Fruit fly (Drosophila melanogaster) whole organism, embryonic: ENCODE measurements around the gene Glos.

ENCODE experiments used
- B-H1 ChIP-seq: fragments of 200-800 bp; sonication (Bioruptor generic); IDR thresholded peaks from 3 replicates; pipeline ENCODE4 v1.3.6; 2022; ENCODE audit warnings: missing biosample characterization, missing genetic modification characterization
- B-H2 ChIP-seq: fragments of 200-800 bp; sonication (Bioruptor generic); optimal IDR thresholded peaks from 2 replicates; lab custom pipeline; 2018; ENCODE audit warnings: missing biosample characterization, mild to moderate bottlenecking, missing genetic modification characterization
- Bgb ChIP-seq: fragments of 200-800 bp; sonication (Bioruptor generic); IDR thresholded peaks from 2 replicates; pipeline ENCODE4 v1.3.6; 2022; ENCODE audit warnings: missing biosample characterization, missing genetic modification characterization; ENCODE audit not compliant: partially characterized antibody
- CG10147 ChIP-seq: fragments of 200-800 bp; sonication (Bioruptor generic); optimal IDR thresholded peaks from 2 replicates; lab custom pipeline; 2019; ENCODE audit warnings: missing biosample characterization, mild to moderate bottlenecking, missing genetic modification characterization, moderate library complexity
- CG10565 ChIP-seq: fragments of 200-800 bp; sonication (Bioruptor generic); optimal IDR thresholded peaks from 3 replicates; lab custom pipeline; 2016; ENCODE audit warnings: missing biosample characterization, mild to moderate bottlenecking, missing genetic modification characterization
- CG11696 ChIP-seq: fragments of 200-800 bp; sonication (Bioruptor generic); IDR thresholded peaks from 2 replicates; pipeline ENCODE4 v1.3.6; 2022; ENCODE audit warnings: missing biosample characterization, missing genetic modification characterization
- CG13775 ChIP-seq: fragments of 200-800 bp; sonication (Bioruptor generic); optimal IDR thresholded peaks from 3 replicates; lab custom pipeline; 2017; ENCODE audit warnings: missing biosample characterization, mild to moderate bottlenecking, missing genetic modification characterization
- CG14014 ChIP-seq: fragments of 200-800 bp; sonication (Bioruptor generic); IDR thresholded peaks from 2 replicates; pipeline ENCODE4 v1.3.6; 2022; ENCODE audit warnings: missing biosample characterization, missing genetic modification characterization
- CG14667 ChIP-seq: fragments of 200-800 bp; sonication (Bioruptor generic); IDR thresholded peaks from 2 replicates; pipeline ENCODE4 v1.3.6; 2022; ENCODE audit warnings: missing biosample characterization, missing genetic modification characterization
- CG15073 ChIP-seq: fragments of 200-800 bp; sonication (Bioruptor generic); optimal IDR thresholded peaks from 2 replicates; lab custom pipeline; 2016; ENCODE audit warnings: missing biosample characterization, missing genetic modification characterization
- CG15514 ChIP-seq: fragments of 200-800 bp; sonication (Bioruptor generic); optimal IDR thresholded peaks from 3 replicates; lab custom pipeline; 2017; ENCODE audit warnings: missing biosample characterization, missing genetic modification characterization, mild to moderate bottlenecking, moderate library complexity, missing genetic modification reagents
- CG17385 ChIP-seq: fragments of 200-800 bp; sonication (Bioruptor generic); optimal IDR thresholded peaks from 3 replicates; lab custom pipeline; 2018; ENCODE audit warnings: missing biosample characterization, mild to moderate bottlenecking, missing genetic modification characterization
- CG1792 ChIP-seq: fragments of 200-800 bp; sonication (Bioruptor generic); optimal IDR thresholded peaks from 2 replicates; lab custom pipeline; 2016; ENCODE audit warnings: missing biosample characterization, missing genetic modification characterization
- CG2116 ChIP-seq: fragments of 200-800 bp; sonication (Bioruptor generic); optimal IDR thresholded peaks from 3 replicates; lab custom pipeline; 2018; ENCODE audit warnings: missing biosample characterization, mild to moderate bottlenecking, missing genetic modification characterization
- CG6272 ChIP-seq: fragments of 200-800 bp; sonication (Bioruptor generic); IDR thresholded peaks from 2 replicates; pipeline ENCODE4 v1.3.6; 2022; ENCODE audit warnings: missing biosample characterization, missing genetic modification characterization
- CG6854 ChIP-seq: fragments of 200-800 bp; sonication (Bioruptor generic); optimal IDR thresholded peaks from 3 replicates; lab custom pipeline; 2017; ENCODE audit warnings: missing biosample characterization, mild to moderate bottlenecking, missing genetic modification characterization
- CG7745 ChIP-seq: fragments of 200-800 bp; sonication (Bioruptor generic); optimal IDR thresholded peaks from 2 replicates; lab custom pipeline; 2018; ENCODE audit warnings: missing biosample characterization, mild to moderate bottlenecking, missing genetic modification characterization, moderate library complexity
- CG8478 ChIP-seq: fragments of >200 bp; optimal IDR thresholded peaks from 2 replicates; lab custom pipeline; 2018
- CG8765 ChIP-seq: fragments of 200-800 bp; sonication (Bioruptor generic); IDR thresholded peaks from 2 replicates; pipeline ENCODE4 v1.3.6; 2022; ENCODE audit warnings: missing biosample characterization, missing genetic modification characterization
- CoRest ChIP-seq: fragments of 200-800 bp; sonication (Bioruptor generic); optimal IDR thresholded peaks from 3 replicates; lab custom pipeline; 2018; ENCODE audit warnings: missing biosample characterization, mild to moderate bottlenecking, missing genetic modification characterization, moderate library complexity
- E2f2 ChIP-seq: fragments of 200-800 bp; sonication (Bioruptor generic); IDR thresholded peaks from 2 replicates; pipeline ENCODE4 v1.3.6; 2022; ENCODE audit warnings: missing biosample characterization, missing genetic modification characterization
- Eip74EF ChIP-seq, 2 experiments: fragments of 200-800 bp in 1 of 2; fragments of >200 bp in 1 of 2; sonication (Bioruptor generic) in 1 of 2; optimal IDR thresholded peaks; 2 replicates each; lab custom pipeline; 2017 to 2019; ENCODE audit warnings: missing biosample characterization in 2 of 2, missing genetic modification characterization in 2 of 2, mild to moderate bottlenecking in 1 of 2, moderate library complexity in 1 of 2
- Ets65A ChIP-seq: fragments of 200-800 bp; sonication (Bioruptor generic); peaks from one replicate; lab custom pipeline; 2016; ENCODE audit warnings: missing biosample characterization, missing genetic modification characterization
- Gug ChIP-seq: fragments of 200-800 bp; sonication (Bioruptor generic); IDR thresholded peaks from 4 replicates; pipeline ENCODE4 v1.3.6; 2022; ENCODE audit warnings: missing biosample characterization, missing genetic modification characterization
- HHEX ChIP-seq: fragments of 200-800 bp; sonication (Bioruptor generic); optimal IDR thresholded peaks from 3 replicates; lab custom pipeline; 2017; ENCODE audit warnings: missing biosample characterization, mild to moderate bottlenecking, missing genetic modification characterization, missing genetic modification reagents
- Hey ChIP-seq: fragments of 200-800 bp; sonication (Bioruptor generic); optimal IDR thresholded peaks from 3 replicates; lab custom pipeline; 2018; ENCODE audit warnings: missing biosample characterization, mild to moderate bottlenecking, missing genetic modification characterization
- Lpt ChIP-seq: fragments of >200 bp; optimal IDR thresholded peaks from 2 replicates; lab custom pipeline; 2018; ENCODE audit warnings: missing biosample characterization, missing genetic modification characterization
- Nf-YB ChIP-seq: fragments of 200-800 bp; sonication (Bioruptor generic); optimal IDR thresholded peaks from 3 replicates; lab custom pipeline; 2019; ENCODE audit warnings: missing biosample characterization, mild to moderate bottlenecking, missing genetic modification characterization, moderate library complexity
- Nf-YC ChIP-seq: fragments of 200-800 bp; optimal IDR thresholded peaks from 3 replicates; lab custom pipeline; 2019; ENCODE audit warnings: missing biosample characterization, mild to moderate bottlenecking, missing genetic modification characterization, moderate library complexity
- Oli ChIP-seq: fragments of 200-800 bp; sonication (Bioruptor generic); optimal IDR thresholded peaks from 2 replicates; lab custom pipeline; 2018; ENCODE audit warnings: missing biosample characterization, mild to moderate bottlenecking, missing genetic modification characterization, moderate library complexity
- Rfx ChIP-seq: fragments of 200-800 bp; sonication (Bioruptor generic); IDR thresholded peaks from 2 replicates; pipeline ENCODE4 v1.3.6; 2022; ENCODE audit warnings: missing biosample characterization, missing genetic modification characterization
- Tbp ChIP-seq: fragments of >200 bp; optimal IDR thresholded peaks from 2 replicates; lab custom pipeline; 2018; ENCODE audit warnings: missing biosample characterization, missing genetic modification characterization
- ac ChIP-seq: fragments of 200-800 bp; sonication (Bioruptor generic); optimal IDR thresholded peaks from 3 replicates; lab custom pipeline; 2017; ENCODE audit warnings: missing biosample characterization, mild to moderate bottlenecking, missing genetic modification characterization
- aop ChIP-seq: fragments of 200-800 bp; sonication (Bioruptor generic); IDR thresholded peaks from 2 replicates; pipeline ENCODE4 v1.3.6; 2022; ENCODE audit warnings: missing biosample characterization, missing genetic modification characterization
- ash1 ChIP-seq: fragments of 200-800 bp; sonication (Bioruptor generic); optimal IDR thresholded peaks from 2 replicates; lab custom pipeline; 2018; ENCODE audit warnings: missing biosample characterization, mild to moderate bottlenecking, missing genetic modification characterization
- caup ChIP-seq: fragments of 200-800 bp; sonication (Bioruptor generic); optimal IDR thresholded peaks from 3 replicates; lab custom pipeline; 2017; ENCODE audit warnings: missing biosample characterization, mild to moderate bottlenecking, missing genetic modification characterization, moderate library complexity; ENCODE audit not compliant: severe bottlenecking
- chn ChIP-seq: fragments of 200-800 bp; sonication (Bioruptor generic); optimal IDR thresholded peaks from 2 replicates; lab custom pipeline; 2016; ENCODE audit warnings: missing biosample characterization, missing genetic modification characterization
- dan ChIP-seq: fragments of 200-800 bp; sonication (Bioruptor generic); IDR thresholded peaks from 2 replicates; pipeline ENCODE4 v1.3.6; 2022; ENCODE audit warnings: missing biosample characterization, missing genetic modification characterization
- fd3F ChIP-seq: fragments of 200-800 bp; sonication (Bioruptor generic); optimal IDR thresholded peaks from 2 replicates; lab custom pipeline; 2018; ENCODE audit warnings: missing biosample characterization, mild to moderate bottlenecking, missing genetic modification characterization, moderate library complexity
- grau ChIP-seq: fragments of 200-800 bp; optimal IDR thresholded peaks from 3 replicates; lab custom pipeline; 2019; ENCODE audit warnings: missing biosample characterization, mild to moderate bottlenecking, missing genetic modification characterization, moderate library complexity
- grn ChIP-seq: fragments of 200-800 bp; sonication (Bioruptor generic); optimal IDR thresholded peaks from 3 replicates; lab custom pipeline; 2017; ENCODE audit warnings: missing biosample characterization, missing genetic modification characterization
- lilli ChIP-seq: fragments of 200-800 bp; sonication (Bioruptor generic); optimal IDR thresholded peaks from 3 replicates; lab custom pipeline; 2016; ENCODE audit warnings: missing biosample characterization, missing genetic modification characterization
- lov ChIP-seq, 2 experiments: fragments of 200-800 bp in 1 of 2; fragments of >200 bp in 1 of 2; sonication (Bioruptor generic) in 1 of 2; IDR thresholded peaks in 1 of 2; optimal IDR thresholded peaks in 1 of 2; 2 replicates in 1 of 2; 3 replicates in 1 of 2; pipeline versions ENCODE4 v1.3.6 to Lab custom; 2017 to 2022; ENCODE audit warnings: missing biosample characterization in 1 of 2, missing genetic modification characterization in 1 of 2
- peb ChIP-seq: fragments of 200-800 bp; sonication (Bioruptor generic); IDR thresholded peaks from 2 replicates; pipeline ENCODE4 v1.3.6; 2022; ENCODE audit warnings: missing biosample characterization, missing genetic modification characterization
- prd ChIP-seq, 3 experiments: fragments of >200 bp in 2 of 3; fragments of 200-800 bp in 1 of 3; sonication (Bioruptor generic) in 1 of 3; optimal IDR thresholded peaks in 2 of 3; IDR thresholded peaks in 1 of 3; 2 replicates in 2 of 3; 3 replicates in 1 of 3; pipeline versions ENCODE4 v1.3.6 to Lab custom; 2017 to 2022; ENCODE audit warnings: missing biosample characterization in 1 of 3, missing genetic modification characterization in 1 of 3
- sima ChIP-seq: fragments of 200-800 bp; sonication (Bioruptor generic); optimal IDR thresholded peaks from 2 replicates; lab custom pipeline; 2016; ENCODE audit warnings: missing biosample characterization, missing genetic modification characterization
- slbo ChIP-seq: fragments of 200-800 bp; sonication (Bioruptor generic); IDR thresholded peaks from 2 replicates; pipeline ENCODE4 v1.3.6; 2022; ENCODE audit warnings: missing biosample characterization, missing genetic modification characterization
- sna ChIP-seq: fragments of 200-800 bp; sonication (Bioruptor generic); IDR thresholded peaks from 2 replicates; pipeline ENCODE4 v1.3.6; 2022; ENCODE audit warnings: missing biosample characterization, missing genetic modification characterization; ENCODE audit not compliant: partially characterized antibody
- stc ChIP-seq: fragments of 200-800 bp; sonication (Bioruptor generic); IDR thresholded peaks from 2 replicates; pipeline ENCODE4 v1.3.6; 2022; ENCODE audit warnings: missing biosample characterization, missing genetic modification characterization
- sug ChIP-seq: fragments of 200-800 bp; optimal IDR thresholded peaks from 2 replicates; lab custom pipeline; 2019; ENCODE audit warnings: missing biosample characterization, mild to moderate bottlenecking, missing genetic modification characterization, moderate library complexity
- zfh1 ChIP-seq: fragments of 200-800 bp; sonication (Bioruptor generic); IDR thresholded peaks from 3 replicates; pipeline ENCODE4 v1.3.6; 2022; ENCODE audit warnings: missing biosample characterization, missing genetic modification characterization

Gene Glos

dm6 chrX:3950199-3950645 lies 13.9 kb downstream of the Glos start (continued):
- no peak for TF ChIP-seq Hey (tag; lab: Kevin White, UChicago)
- no peak for TF ChIP-seq zfh1 (GFP tag; lab: Robert Waterston, UW)
- TF ChIP-seq grn (GFP tag; lab: Kevin White, UChicago) = no peak
- TF ChIP-seq sna = no peak
- no peak for TF ChIP-seq peb (GFP tag; lab: Robert Waterston, UW)
- TF ChIP-seq chn = no peak
- TF ChIP-seq CG17385 = no peak
- no peak for TF ChIP-seq Tbp
- no peak for TF ChIP-seq Oli (tag; lab: Kevin White, UChicago)
- TF ChIP-seq lov (optimal IDR thresholded peaks at IDR 0.05; lab: Kevin White, UChicago) = no peak
- TF ChIP-seq lov (GFP tag; IDR thresholded peaks at IDR 0.05; lab: Robert Waterston, UW) = no peak
- peak; percentile 42 for TF ChIP-seq fd3F (GFP tag; lab: Kevin White, UChicago)
- no peak for TF ChIP-seq sima
- TF ChIP-seq CG8478 (lab: Kevin White, UChicago) = no peak
- TF ChIP-seq prd (optimal IDR thresholded peaks at IDR 0.05; lab: Kevin White, UChicago) = no peak
- peak; percentile 43; the same call in 2 of the 3 replicates for TF ChIP-seq prd (GFP tag; IDR thresholded peaks at IDR 0.05; lab: Robert Waterston, UW)
- no peak for TF ChIP-seq Bgb (GFP tag; lab: Robert Waterston, UW)
- TF ChIP-seq slbo (GFP tag; lab: Robert Waterston, UW) = peak; percentile 54
- no peak for TF ChIP-seq E2f2 (GFP tag; lab: Robert Waterston, UW)
- peak; percentile 50 for TF ChIP-seq CoRest (tag; lab: Kevin White, UChicago)
- TF ChIP-seq grau (tag; lab: Kevin White, UChicago) = no peak
- peak; percentile 41 for TF ChIP-seq lilli
- TF ChIP-seq CG6854 (GFP tag; lab: Kevin White, UChicago) = no peak
- no peak for TF ChIP-seq CG8765 (GFP tag; lab: Robert Waterston, UW)
- no peak for TF ChIP-seq aop (GFP tag; lab: Robert Waterston, UW)
- TF ChIP-seq CG10565 (GFP tag; lab: Kevin White, UChicago) = no peak
- TF ChIP-seq ash1 (GFP tag; lab: Kevin White, UChicago) = no peak
- no peak for TF ChIP-seq dan (GFP tag; lab: Robert Waterston, UW)
- TF ChIP-seq CG2116 (GFP tag; lab: Kevin White, UChicago) = no peak
- no peak for TF ChIP-seq CG15073 (GFP tag; lab: Kevin White, UChicago)
- no peak for TF ChIP-seq CG1792 (GFP tag; lab: Kevin White, UChicago)
- no peak for TF ChIP-seq CG14667 (GFP tag; lab: Robert Waterston, UW)
- TF ChIP-seq CG15514 (GFP tag; lab: Kevin White, UChicago) = no peak
- no peak for TF ChIP-seq CG11696 (GFP tag; lab: Robert Waterston, UW)
- peak; percentile 43; the same call in 1 of the 2 replicates for TF ChIP-seq CG14014 (GFP tag; lab: Robert Waterston, UW)
- no peak for TF ChIP-seq CG6272 (GFP tag; lab: Robert Waterston, UW)
- TF ChIP-seq Gug (GFP tag; lab: Robert Waterston, UW) = peak; percentile 20; the same call in 1 of the 4 replicates
- TF ChIP-seq CG10147 = no peak
- peak; percentile 22 for TF ChIP-seq sug (tag; lab: Kevin White, UChicago)
- TF ChIP-seq ac (GFP tag; lab: Kevin White, UChicago) = no peak
- TF ChIP-seq CG13775 (GFP tag; lab: Kevin White, UChicago) = peak; percentile 25
- no peak for TF ChIP-seq Nf-YB (GFP tag; lab: Kevin White, UChicago)
- TF ChIP-seq Nf-YC = peak; percentile 2
- TF ChIP-seq B-H2 (GFP tag; lab: Kevin White, UChicago) = no peak
- peak; percentile 63 for TF ChIP-seq Rfx
- TF ChIP-seq stc (GFP tag; lab: Robert Waterston, UW) = no peak
- TF ChIP-seq HHEX (GFP tag; lab: Kevin White, UChicago) = no peak
- no peak for TF ChIP-seq B-H1 (GFP tag; lab: Robert Waterston, UW)
- no peak for TF ChIP-seq CG7745 (tag; lab: Kevin White, UChicago)
- no peak for TF ChIP-seq caup (GFP tag; lab: Kevin White, UChicago)
- TF ChIP-seq Ets65A (GFP tag; lab: Kevin White, UChicago) = peak; percentile 62
- no peak for TF ChIP-seq Eip74EF (GFP tag; optimal IDR thresholded peaks at IDR 0.05; lab: Kevin White, UChicago)
- TF ChIP-seq Lpt (GFP tag; lab: Kevin White, UChicago) = no peak
